Worm (Caenorhabditis elegans): Measurements from ENCODE around the gene cul-4.

DNA sequence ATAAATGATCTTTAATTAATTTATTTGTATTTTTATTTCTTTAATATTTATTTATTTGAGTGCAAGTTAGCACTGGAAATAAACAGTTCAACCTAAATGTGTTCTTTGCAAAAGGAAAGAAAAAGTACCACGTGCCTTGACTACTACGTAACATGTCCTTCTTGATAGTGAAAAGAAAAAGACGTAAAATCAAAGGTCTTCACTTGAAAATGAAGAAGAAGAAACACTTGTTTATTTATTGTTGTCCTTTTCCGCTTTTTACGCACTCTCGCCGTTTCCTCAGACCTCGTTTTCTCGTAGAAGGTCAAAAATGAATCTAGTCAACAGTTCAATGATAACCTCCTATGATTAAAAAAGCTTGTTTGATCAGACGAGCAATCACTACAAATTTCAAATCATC lies 24.0 kb upstream of the cul-4 start:
- TF ChIP-seq lin-11 (tag; optimal IDR thresholded peaks at IDR 0.05) (no peak), pax-1 (tag; optimal IDR thresholded peaks at IDR 0.05) (no peak), hlh-8 (tag; optimal IDR thresholded peaks at IDR 0.05) (no peak), che-1 (tag; optimal IDR thresholded peaks at IDR 0.05) (no peak), rnt-1 (tag; optimal IDR thresholded peaks at IDR 0.05) (no peak), nfya-1 (tag; optimal IDR thresholded peaks at IDR 0.05) (no peak), ceh-2 (tag; optimal IDR thresholded peaks at IDR 0.05) (no peak), pqm-1 (tag; optimal IDR thresholded peaks at IDR 0.05) (no peak)
